Fruit fly (Drosophila melanogaster) whole organism, pupa: ENCODE results near the gene Eip78C.

Experiments
- CG10348 ChIP-seq: fragments of 200-800 bp; sonication (Bioruptor generic); IDR thresholded peaks from 2 replicates; pipeline ENCODE4 v1.3.6; 2022; ENCODE audit warnings: missing biosample characterization, missing genetic modification characterization
- CG12605 ChIP-seq: fragments of 200-800 bp; sonication (Bioruptor generic); IDR thresholded peaks from 2 replicates; pipeline ENCODE4 v1.3.6; 2022; ENCODE audit warnings: missing biosample characterization, missing genetic modification characterization
- CG13204 ChIP-seq: fragments of 200-800 bp; sonication (Bioruptor generic); optimal IDR thresholded peaks from 2 replicates; lab custom pipeline; 2018; ENCODE audit warnings: missing biosample characterization, mild to moderate bottlenecking, missing genetic modification characterization, moderate library complexity
- CG14655 ChIP-seq: fragments of 200-800 bp; sonication (Bioruptor generic); optimal IDR thresholded peaks from 3 replicates; lab custom pipeline; 2017; ENCODE audit warnings: mild to moderate bottlenecking, missing biosample characterization, missing genetic modification reagents, missing genetic modification characterization
- CG15710 ChIP-seq: fragments of 200-800 bp; sonication (Bioruptor generic); optimal IDR thresholded peaks from 2 replicates; lab custom pipeline; 2018; ENCODE audit warnings: missing biosample characterization, mild to moderate bottlenecking, missing genetic modification characterization, moderate library complexity
- CG17806 ChIP-seq: fragments of 200-800 bp; sonication (Bioruptor generic); optimal IDR thresholded peaks from 2 replicates; lab custom pipeline; 2018; ENCODE audit warnings: missing biosample characterization, mild to moderate bottlenecking, missing genetic modification characterization, moderate library complexity
- CG32121 ChIP-seq: fragments of 200-800 bp; sonication (Bioruptor generic); IDR thresholded peaks from 2 replicates; pipeline ENCODE4 v1.3.6; 2022; ENCODE audit warnings: missing biosample characterization, missing genetic modification characterization
- CG34367 ChIP-seq: fragments of 200-800 bp; sonication (Bioruptor generic); optimal IDR thresholded peaks from 2 replicates; lab custom pipeline; 2018; ENCODE audit warnings: missing biosample characterization, mild to moderate bottlenecking, missing genetic modification characterization
- CG4496 ChIP-seq: fragments of 200-800 bp; sonication (Bioruptor generic); IDR thresholded peaks from 3 replicates; pipeline ENCODE4 v1.3.6; 2022; ENCODE audit warnings: missing biosample characterization, missing genetic modification characterization
- CG8159 ChIP-seq: fragments of 200-800 bp; sonication (Bioruptor generic); optimal IDR thresholded peaks from 3 replicates; lab custom pipeline; 2018; ENCODE audit warnings: missing biosample characterization, mild to moderate bottlenecking, missing genetic modification characterization, moderate library complexity
- CG8301 ChIP-seq: fragments of 200-800 bp; sonication (Bioruptor generic); optimal IDR thresholded peaks from 2 replicates; lab custom pipeline; 2018; ENCODE audit warnings: missing biosample characterization, mild to moderate bottlenecking, missing genetic modification characterization
- CG9948 ChIP-seq: fragments of 200-800 bp; sonication (Bioruptor generic); optimal IDR thresholded peaks from 2 replicates; lab custom pipeline; 2018; ENCODE audit warnings: missing biosample characterization, mild to moderate bottlenecking, missing genetic modification characterization, moderate library complexity
- D1 ChIP-seq: fragments of 200-800 bp; sonication (Bioruptor generic); optimal IDR thresholded peaks from 2 replicates; lab custom pipeline; 2018; ENCODE audit warnings: missing biosample characterization, mild to moderate bottlenecking, missing genetic modification characterization, moderate library complexity
- EcR ChIP-seq: fragments of 200-800 bp; sonication (Bioruptor generic); optimal IDR thresholded peaks from 3 replicates; lab custom pipeline; 2019; ENCODE audit warnings: missing biosample characterization, missing genetic modification characterization, mild to moderate bottlenecking, moderate library complexity, missing genetic modification reagents
- Ets98B ChIP-seq: fragments of 200-800 bp; sonication (Bioruptor generic); IDR thresholded peaks from 2 replicates; pipeline ENCODE4 v1.3.6; 2022; ENCODE audit warnings: missing biosample characterization, missing genetic modification characterization
- Pif1A ChIP-seq: fragments of 200-800 bp; sonication (Bioruptor generic); optimal IDR thresholded peaks from 3 replicates; lab custom pipeline; 2016; ENCODE audit warnings: missing biosample characterization, missing genetic modification characterization
- Pif1B ChIP-seq: fragments of 200-800 bp; sonication (Bioruptor generic); optimal IDR thresholded peaks from 3 replicates; lab custom pipeline; 2016; ENCODE audit warnings: missing biosample characterization, missing genetic modification characterization
- Snoo ChIP-seq: fragments of 200-800 bp; sonication (Bioruptor generic); optimal IDR thresholded peaks from 3 replicates; lab custom pipeline; 2017; ENCODE audit warnings: missing biosample characterization, mild to moderate bottlenecking, missing genetic modification characterization, inconsistent platforms
- fd96Ca ChIP-seq: fragments of 200-800 bp; sonication (Bioruptor generic); IDR thresholded peaks from 3 replicates; pipeline ENCODE4 v1.3.6; 2022; ENCODE audit warnings: missing biosample characterization, missing genetic modification characterization
- gl ChIP-seq: fragments of 200-800 bp; sonication (Bioruptor generic); optimal IDR thresholded peaks from 2 replicates; lab custom pipeline; 2018; ENCODE audit warnings: missing biosample characterization, mild to moderate bottlenecking, missing genetic modification characterization
- rn ChIP-seq: fragments of 200-800 bp; sonication (Bioruptor generic); IDR thresholded peaks from 2 replicates; pipeline ENCODE4 v1.3.6; 2022; ENCODE audit warnings: missing biosample characterization, missing genetic modification characterization

Eip78C gene

DNA sequence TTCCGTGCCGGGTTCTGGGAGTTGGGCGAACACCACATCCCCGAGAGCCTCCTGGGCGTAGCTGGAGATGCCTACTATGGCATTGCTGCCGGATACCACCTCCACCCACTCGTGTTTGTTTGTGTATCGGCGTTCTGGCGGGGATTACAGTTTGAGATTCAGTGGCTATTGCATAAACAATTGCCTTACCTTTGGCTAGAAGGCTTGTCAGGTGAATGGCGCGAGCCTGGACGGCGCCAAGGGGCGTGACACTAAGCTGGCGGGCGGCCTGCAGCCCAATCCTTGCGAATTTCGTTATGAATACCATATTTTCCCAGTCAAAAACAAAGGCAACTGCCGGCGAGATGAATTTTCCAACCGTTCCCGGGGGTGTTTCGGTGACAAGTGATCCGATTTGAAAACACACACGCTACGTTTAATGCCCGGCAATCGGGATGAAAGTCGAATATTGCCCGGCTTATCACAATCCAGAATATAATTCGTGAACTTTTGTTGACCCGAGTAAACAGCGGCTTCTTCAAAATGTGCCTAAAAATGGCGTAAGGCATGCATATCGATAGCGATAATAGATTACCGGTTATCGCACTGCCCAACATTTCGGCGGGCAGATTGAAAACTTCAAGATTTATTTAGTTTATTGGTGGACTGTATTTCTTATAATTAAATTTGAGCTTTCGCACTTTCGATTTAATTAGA is 54.7 kb downstream of the Eip78C start, which contains the start of gene ppl:
TSS of gene ppl (minus strand) at position 511 of the 696 bp plus-strand sequence.
- TF ChIP-seq EcR (GFP tag; lab: Kevin White, UChicago) (peak; percentile 77), CG15710 (tag; lab: Kevin White, UChicago) (no peak), CG8159 (no peak), CG14655 (GFP tag; lab: Kevin White, UChicago) (no peak), fd96Ca (no peak), CG8301 (tag; lab: Kevin White, UChicago) (no peak)

DNA sequence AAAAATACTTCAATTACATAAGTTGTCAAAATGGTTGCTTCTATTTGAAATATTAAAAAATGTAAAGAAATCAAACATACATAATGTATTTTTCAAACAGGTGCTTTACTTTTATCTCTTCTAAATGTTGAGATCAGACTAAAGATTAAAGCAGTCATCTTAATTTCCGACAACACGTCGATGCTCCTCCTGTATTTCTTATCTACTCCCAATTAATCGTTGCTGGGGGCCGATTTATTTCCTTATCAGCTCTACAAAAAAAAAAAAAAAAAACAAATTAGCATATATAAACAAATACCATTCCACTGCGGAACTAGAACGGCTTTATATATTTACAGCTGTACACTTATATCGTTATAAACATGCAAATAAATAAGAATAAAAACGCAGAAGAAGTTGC is 55.3 kb downstream of the Eip78C start:
- TF ChIP-seq CG17806, result no peak
- TF ChIP-seq CG12605 (GFP tag; lab: Robert Waterston, UW), result no peak
- no peak for TF ChIP-seq CG8301 (tag; lab: Kevin White, UChicago)
- TF ChIP-seq Pif1A (GFP tag; lab: Kevin White, UChicago), result no peak
- no peak for TF ChIP-seq Ets98B
- TF ChIP-seq CG13204 (GFP tag; lab: Kevin White, UChicago), result no peak

DNA sequence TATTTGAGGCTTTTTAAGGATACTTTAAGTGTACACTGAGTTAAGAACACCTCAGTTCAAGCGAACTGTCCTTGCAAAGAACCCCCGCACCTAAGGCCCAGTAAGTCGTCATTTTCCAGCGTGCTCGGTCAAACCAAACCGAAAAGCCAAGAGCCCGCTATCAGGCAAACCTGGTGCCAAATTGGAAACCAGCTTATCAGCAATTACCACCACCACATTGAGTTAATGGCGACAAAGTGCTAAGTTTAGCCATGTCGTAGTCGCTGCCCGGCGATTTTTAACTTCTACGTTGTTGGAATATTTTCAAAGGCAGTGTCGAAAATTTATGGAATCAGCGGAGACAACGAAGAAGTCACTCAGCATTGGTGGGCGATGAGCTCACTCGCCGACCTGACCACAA is 56.3 kb downstream of the Eip78C start:
- TF ChIP-seq D1 (tag; lab: Kevin White, UChicago) (no peak), Ets98B (no peak), gl (tag; lab: Kevin White, UChicago) (no peak), Pif1B (GFP tag; lab: Kevin White, UChicago) (no peak), CG8301 (tag; lab: Kevin White, UChicago) (no peak), EcR (GFP tag; lab: Kevin White, UChicago) (no peak), CG34367 (tag; lab: Kevin White, UChicago) (no peak), CG8159 (no peak), CG9948 (tag; lab: Kevin White, UChicago) (no peak), CG17806 (no peak), CG10348 (no peak), Snoo (tag; lab: Kevin White, UChicago) (no peak), CG14655 (GFP tag; lab: Kevin White, UChicago) (no peak), CG13204 (GFP tag; lab: Kevin White, UChicago) (no peak), rn (GFP tag; lab: Robert Waterston, UW) (no peak), Pif1A (GFP tag; lab: Kevin White, UChicago) (no peak), CG12605 (GFP tag; lab: Robert Waterston, UW) (no peak)
- TF ChIP-seq, all 21 proteins: peak for 0

DNA sequence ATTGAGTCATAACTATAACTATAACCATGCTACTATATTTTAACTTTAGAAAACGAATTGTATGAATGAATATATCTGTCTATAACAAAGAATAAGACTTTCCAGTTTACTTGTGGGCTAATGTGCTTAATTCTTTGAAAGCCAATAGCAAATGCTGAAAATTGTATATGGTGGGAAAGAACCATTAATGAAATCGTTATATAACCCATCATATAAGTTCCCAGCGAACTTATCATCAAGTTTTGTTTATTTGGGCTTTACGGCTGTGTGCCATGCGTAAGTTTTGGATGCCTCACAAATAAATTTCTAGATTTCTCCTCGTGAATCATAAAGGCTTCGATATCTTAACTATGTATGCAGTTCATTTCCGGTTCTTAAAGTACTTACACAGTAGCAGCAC is 57.4 kb downstream of the Eip78C start:
- TF ChIP-seq CG17806 (no peak), CG13204 (GFP tag; lab: Kevin White, UChicago) (no peak), CG4496 (no peak), Snoo (tag; lab: Kevin White, UChicago) (no peak), Pif1A (GFP tag; lab: Kevin White, UChicago) (no peak), CG9948 (tag; lab: Kevin White, UChicago) (no peak), CG32121 (GFP tag; lab: Robert Waterston, UW) (no peak), fd96Ca (no peak), CG8301 (tag; lab: Kevin White, UChicago) (no peak), Pif1B (GFP tag; lab: Kevin White, UChicago) (no peak), EcR (GFP tag; lab: Kevin White, UChicago) (no peak), CG10348 (no peak), Ets98B (no peak), rn (GFP tag; lab: Robert Waterston, UW) (no peak), CG12605 (GFP tag; lab: Robert Waterston, UW) (no peak), CG8159 (no peak), CG34367 (tag; lab: Kevin White, UChicago) (no peak), D1 (tag; lab: Kevin White, UChicago) (no peak), CG15710 (tag; lab: Kevin White, UChicago) (no peak), CG14655 (GFP tag; lab: Kevin White, UChicago) (no peak)
- TF ChIP-seq, all 21 proteins: peak for 0

DNA sequence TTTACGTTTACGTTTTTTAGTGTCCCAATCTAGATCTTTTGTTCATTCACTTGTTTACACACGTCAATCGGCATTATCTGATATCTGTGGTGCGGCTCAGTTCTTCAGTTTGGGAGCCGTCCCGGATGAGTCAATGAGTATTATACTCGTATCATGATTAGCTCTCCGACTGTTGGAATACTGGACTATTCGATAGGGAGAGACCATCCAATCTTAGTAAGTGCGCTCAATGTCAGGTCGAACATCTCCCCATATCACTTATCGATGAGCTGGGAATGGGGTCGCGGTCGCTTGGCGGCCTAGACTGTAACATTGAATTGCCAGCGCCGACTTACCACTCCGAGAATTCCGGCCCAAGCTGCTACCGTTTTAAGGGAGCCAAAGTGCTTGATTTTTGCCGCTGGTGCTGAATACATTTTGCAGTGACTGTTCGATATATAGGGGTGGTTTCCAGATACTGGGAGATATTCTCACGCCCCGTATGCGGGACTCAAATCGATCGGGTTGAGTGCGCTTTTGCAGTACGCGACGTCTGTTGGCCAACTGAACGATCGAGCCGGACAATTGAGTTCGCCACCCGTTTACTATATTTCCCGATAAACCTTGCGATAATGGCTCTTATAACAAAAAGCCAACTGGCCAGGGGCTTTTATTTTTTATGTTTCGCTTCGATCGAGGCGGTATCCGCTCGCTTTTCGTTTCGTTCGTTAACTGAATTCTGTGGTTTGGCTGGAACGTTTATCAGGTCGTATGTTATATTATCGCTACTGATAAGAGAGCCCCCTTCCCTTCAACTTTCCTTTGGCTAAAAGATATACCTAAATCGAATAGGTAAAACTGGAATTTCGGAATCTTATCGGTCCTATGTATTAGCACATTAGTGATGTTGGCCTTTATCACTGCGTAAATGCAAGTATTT is 58.6 kb downstream of the Eip78C start:
- TF ChIP-seq CG32121 (GFP tag; lab: Robert Waterston, UW) (no peak), CG10348 (no peak; the same call in 1 of the 2 replicates), CG14655 (GFP tag; lab: Kevin White, UChicago) (no peak), EcR (GFP tag; lab: Kevin White, UChicago) (no peak), CG17806 (no peak), CG4496 (no peak), Pif1A (GFP tag; lab: Kevin White, UChicago) (no peak), rn (GFP tag; lab: Robert Waterston, UW) (no peak), D1 (tag; lab: Kevin White, UChicago) (no peak), Pif1B (GFP tag; lab: Kevin White, UChicago) (no peak)
- TF ChIP-seq, all 21 proteins: peak for 0
